Fruit fly (Drosophila melanogaster) S2 (cell line): ENCODE results near the gene Gr64d.

Source experiments
- CG8478 ChIP-seq: fragments of >200 bp; optimal IDR thresholded peaks from 2 replicates; lab custom pipeline; 2018
- CTCF ChIP-seq, 2 experiments: fragments of >200 bp; optimal IDR thresholded peaks; 2 replicates each; lab custom pipeline; 2018

- TF ChIP-seq CG8478 (lab: Kevin White, UChicago), result no peak
- TF ChIP-seq CTCF (optimal IDR thresholded peaks at IDR 0.05; lab: Kevin White, UChicago), result no peak
Measured at dm6 chr3L:4046289-4046688, 14.4 kb downstream of the Gr64d start, which contains the start of gene CG1136.
